Worm (Caenorhabditis elegans): ENCODE measurements around the gene fli-1.
A peak's percentile ranks its signal among the peaks of the same experiment; 100 is the strongest.

Gene fli-1

DNA sequence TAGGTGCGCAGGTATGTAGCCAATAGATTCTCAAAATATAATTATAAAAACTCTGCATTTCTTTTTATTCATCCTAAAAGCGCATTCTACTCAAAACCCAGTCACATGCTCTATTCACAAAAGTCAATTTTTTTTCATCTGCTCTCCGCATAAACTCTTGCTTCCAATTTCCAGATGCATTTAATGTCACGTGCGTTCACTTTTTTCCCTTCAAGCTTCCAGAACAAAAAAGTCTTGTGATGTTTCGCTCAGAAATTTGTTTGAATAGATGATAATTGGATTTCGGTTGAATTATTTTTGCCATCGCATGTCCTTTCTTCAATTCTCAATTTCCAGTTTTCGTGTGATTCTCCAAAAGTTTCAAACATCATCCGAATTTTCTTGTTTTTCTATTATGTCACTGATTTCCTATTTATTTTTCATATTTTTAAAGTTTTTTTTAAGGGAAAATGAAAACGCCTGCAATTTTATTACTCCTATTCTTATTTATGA lies 18.6 kb downstream of the fli-1 start, which contains the start of gene F22B7.1:
TSS of gene F22B7.1 (plus strand) at position 442 of the 492 bp plus-strand sequence.
- TF ChIP-seq rcor-1 (GFP tag; IDR thresholded peaks at IDR 0.05) (no peak), hmg-1.2 (GFP tag; IDR thresholded peaks at IDR 0.05) (no peak), let-607 (tag; optimal IDR thresholded peaks at IDR 0.05) (no peak), hsf-1 (GFP tag; IDR thresholded peaks at IDR 0.05) (no peak), Y79H2A.3 (GFP tag; conservative IDR thresholded peaks at IDR 0.05) (no peak), cebp-2 (GFP tag; IDR thresholded peaks at IDR 0.05) (no peak), F55B11.4 (tag; optimal IDR thresholded peaks at IDR 0.05; ENCODE audit: borderline replicate concordance, insufficient read depth) (no peak), lag-1 (GFP tag; IDR thresholded peaks at IDR 0.05) (no peak), ceh-40 (GFP tag; IDR thresholded peaks at IDR 0.05) (no peak)

ce11 chrIII:8663143-8663542 lies 20.4 kb downstream of the fli-1 start:
- no peak for TF ChIP-seq snpc-1.1 (tag; optimal IDR thresholded peaks at IDR 0.05; ENCODE audit: insufficient read depth)

DNA sequence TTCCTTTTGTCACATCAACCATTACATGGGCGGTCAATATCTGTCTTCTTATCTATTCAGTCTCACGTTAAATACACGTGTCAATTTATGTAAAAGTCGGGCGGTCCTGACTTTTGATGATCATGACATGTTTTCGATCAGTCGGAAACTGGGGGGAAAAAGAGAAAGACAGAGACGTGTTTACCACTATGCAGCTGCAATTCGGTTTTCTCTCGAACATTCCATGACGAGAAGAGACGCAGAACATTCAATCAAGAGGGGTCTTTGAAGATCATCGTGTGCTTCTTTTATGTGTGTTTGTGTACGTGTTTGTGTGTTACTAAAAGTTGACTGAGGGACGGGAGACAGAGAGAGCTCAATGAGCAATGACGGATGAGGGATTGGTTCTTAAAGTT lies 25.2 kb downstream of the fli-1 start:
- TF ChIP-seq T07F8.4 (tag; optimal IDR thresholded peaks at IDR 0.05), result no peak
- no peak for TF ChIP-seq F52B5.7 (tag; optimal IDR thresholded peaks at IDR 0.05)
- no peak for TF ChIP-seq dpl-1 (GFP tag; optimal IDR thresholded peaks at IDR 0.05)
- TF ChIP-seq lin-26 (GFP tag; IDR thresholded peaks at IDR 0.05), result no peak
- TF ChIP-seq lsl-1 (GFP tag; optimal IDR thresholded peaks at IDR 0.05), result no peak
- no peak for TF ChIP-seq dpff-1 (tag; optimal IDR thresholded peaks at IDR 0.05)
- TF ChIP-seq rec-8 (tag; optimal IDR thresholded peaks at IDR 0.05), result no peak
- TF ChIP-seq attf-3 (GFP tag; conservative IDR thresholded peaks at IDR 0.05), result no peak
- peak; percentile 46; the same call in 1 of the 2 replicates for TF ChIP-seq mcd-1 (GFP tag; IDR thresholded peaks at IDR 0.05)
- no peak for TF ChIP-seq ceh-79 (tag; optimal IDR thresholded peaks at IDR 0.05)
- TF ChIP-seq Y53F4B.3 (GFP tag; IDR thresholded peaks at IDR 0.05), result no peak
- TF ChIP-seq akir-1 (GFP tag; optimal IDR thresholded peaks at IDR 0.05), result no peak
- 0 out of 2 replicates have a peak, but pooled peaks have one; percentile 11 for TF ChIP-seq madf-3 (GFP tag; IDR thresholded peaks at IDR 0.05)
- no peak for TF ChIP-seq ets-4 (GFP tag; optimal IDR thresholded peaks at IDR 0.05)
- TF ChIP-seq ceh-27 (GFP tag; optimal IDR thresholded peaks at IDR 0.05), result peak; percentile 46
- TF ChIP-seq B0035.1 (tag; optimal IDR thresholded peaks at IDR 0.05), result no peak
- peak; percentile 94 for TF ChIP-seq somi-1 (GFP tag; optimal IDR thresholded peaks at IDR 0.05)
- TF ChIP-seq ztf-6 (GFP tag; IDR thresholded peaks at IDR 0.05), result no peak
- no peak for TF ChIP-seq F39B2.1 (GFP tag; IDR thresholded peaks at IDR 0.05)
- peak; percentile 64; the same call in 1 of the 2 replicates for TF ChIP-seq C06A6.2 (GFP tag; conservative IDR thresholded peaks at IDR 0.05)
- peak; percentile 45 for TF ChIP-seq madf-10 (tag; optimal IDR thresholded peaks at IDR 0.05)
- no peak for TF ChIP-seq ccch-3 (GFP tag; optimal IDR thresholded peaks at IDR 0.05)
- TF ChIP-seq egrh-3 (GFP tag; IDR thresholded peaks at IDR 0.05), result 0 out of 2 replicates have a peak, but pooled peaks have one; percentile 8
- TF ChIP-seq snpc-4 (GFP tag; optimal IDR thresholded peaks at IDR 0.05), result no peak
- TF ChIP-seq snpc-4 (tag; optimal IDR thresholded peaks at IDR 0.05), result peak in 3 of 4 experiments; percentile 52 to 64 (median 60)
- peak; percentile 64 for TF ChIP-seq ztf-22 (GFP tag; optimal IDR thresholded peaks at IDR 0.05)
- peak; percentile 72; the same call in 1 of the 2 replicates for TF ChIP-seq nfyb-1 (GFP tag; IDR thresholded peaks at IDR 0.05)
- no peak for TF ChIP-seq ceh-40 (GFP tag; IDR thresholded peaks at IDR 0.05)
- TF ChIP-seq repo-1 (tag; optimal IDR thresholded peaks at IDR 0.05), result peak; percentile 51
- TF ChIP-seq ceh-91 (GFP tag; IDR thresholded peaks at IDR 0.05), result no peak
- TF ChIP-seq nhr-90 (tag; optimal IDR thresholded peaks at IDR 0.05), result peak; percentile 38
- no peak for TF ChIP-seq sdz-38 (tag; optimal IDR thresholded peaks at IDR 0.05)
- TF ChIP-seq hrde-1 (tag; optimal IDR thresholded peaks at IDR 0.05; ENCODE audit: borderline replicate concordance), result no peak
- peak; percentile 9 for TF ChIP-seq B0261.1 (tag; optimal IDR thresholded peaks at IDR 0.05)
- TF ChIP-seq egl-44 (GFP tag; IDR thresholded peaks at IDR 0.05), result no peak
- no peak for TF ChIP-seq sptf-2 (GFP tag; optimal IDR thresholded peaks at IDR 0.05)
- TF ChIP-seq lag-1 (GFP tag; IDR thresholded peaks at IDR 0.05), result no peak

Measured in whole organism, young adult.